Worm (Caenorhabditis elegans): Measurements from ENCODE around the gene shw-3.

DNA sequence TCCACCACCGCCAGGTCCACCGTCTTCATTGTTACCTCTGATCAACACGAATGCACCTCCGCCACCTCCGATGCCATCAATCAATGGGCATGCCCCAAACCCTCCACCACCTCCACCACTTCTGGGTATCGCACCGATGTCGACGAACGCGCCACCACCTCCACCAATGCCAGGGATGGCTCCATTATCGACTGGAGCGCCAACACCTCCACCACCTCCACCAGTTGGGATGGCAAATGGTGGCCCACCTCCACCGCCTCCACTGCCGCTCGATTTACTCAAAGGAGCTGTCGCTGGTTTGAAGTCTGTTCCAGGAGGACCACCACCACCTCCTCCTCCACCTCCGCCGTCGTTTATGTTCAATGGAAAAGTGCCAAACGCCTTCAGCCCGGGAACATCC lies 17.4 kb upstream of the shw-3 start:
- TF ChIP-seq zag-1 (tag; optimal IDR thresholded peaks at IDR 0.05) (no peak), ZK546.5 (tag; optimal IDR thresholded peaks at IDR 0.05) (no peak), Y105C5A.15 (GFP tag; IDR thresholded peaks at IDR 0.05) (no peak), php-3 (GFP tag; IDR thresholded peaks at IDR 0.05) (no peak), snpc-4 (tag; optimal IDR thresholded peaks at IDR 0.05) (no peak), zfp-3 (GFP tag; conservative IDR thresholded peaks at IDR 0.05) (no peak), lin-39 (tag; optimal IDR thresholded peaks at IDR 0.05) (no peak), skn-1 (tag; optimal IDR thresholded peaks at IDR 0.05) (no peak), lsy-2 (tag; optimal IDR thresholded peaks at IDR 0.05) (no peak), unc-62 (GFP tag; optimal IDR thresholded peaks at IDR 0.05 in 1 of 2) (no peak), unc-62 (tag; optimal IDR thresholded peaks at IDR 0.05) (no peak), ztf-11 (tag; optimal IDR thresholded peaks at IDR 0.05) (no peak), nhr-25 (tag; optimal IDR thresholded peaks at IDR 0.05; ENCODE audit: borderline replicate concordance, insufficient read depth) (no peak), lir-3 (tag; optimal IDR thresholded peaks at IDR 0.05) (no peak)
